Worm (Caenorhabditis elegans) whole organism, young adult: ENCODE measurements around the gene fbxc-47.
A peak's percentile ranks its signal among the peaks of the same experiment; 100 is the strongest.

Experiments
- B0035.1 ChIP-seq: sonication (generic microtip); optimal IDR thresholded peaks from 2 replicates; lab custom pipeline; 2016; ENCODE audit warnings: missing genetic modification characterization, mild to moderate bottlenecking, missing compliant biosample characterization, missing genotype, missing genetic modification reagents
- C17E4.6 ChIP-seq: fragments of 200-800 bp; sonication (Bioruptor generic); IDR thresholded peaks from 2 replicates; pipeline ENCODE4 v1.3.6; 2022; ENCODE audit warnings: missing genetic modification reagents, missing genetic modification characterization, missing compliant biosample characterization
- D2030.7 ChIP-seq: fragments of 200-800 bp; sonication (Bioruptor generic); IDR thresholded peaks from 2 replicates; pipeline ENCODE4 v1.3.6; 2022; ENCODE audit warnings: missing genetic modification reagents, missing genetic modification characterization, missing compliant biosample characterization
- F22D6.2 ChIP-seq: sonication (generic microtip); optimal IDR thresholded peaks from 2 replicates; lab custom pipeline; 2016; ENCODE audit warnings: mild to moderate bottlenecking, missing genetic modification characterization, missing compliant biosample characterization
- F52B5.7 ChIP-seq: sonication (generic microtip); optimal IDR thresholded peaks from 2 replicates; lab custom pipeline; 2016; ENCODE audit warnings: mild to moderate bottlenecking, missing genetic modification characterization, missing compliant biosample characterization
- F55B11.4 ChIP-seq: sonication (generic microtip); optimal IDR thresholded peaks from 2 replicates; lab custom pipeline; 2016; ENCODE audit warnings: missing compliant biosample characterization, missing genetic modification characterization, borderline replicate concordance; ENCODE audit not compliant: insufficient read depth
- F57C9.4 ChIP-seq: sonication (generic microtip); optimal IDR thresholded peaks from 2 replicates; lab custom pipeline; 2017; ENCODE audit warnings: mild to moderate bottlenecking, missing genetic modification characterization, missing compliant biosample characterization
- K12H6.12 ChIP-seq: fragments of 200-800 bp; sonication (Bioruptor generic); optimal IDR thresholded peaks from 2 replicates; lab custom pipeline; 2018; ENCODE audit warnings: mild to moderate bottlenecking, missing genetic modification characterization, missing compliant biosample characterization
- Y95B8A.8 ChIP-seq: fragments of 200-800 bp; sonication (Bioruptor generic); IDR thresholded peaks from 2 replicates; pipeline ENCODE4 v1.3.6; 2022; ENCODE audit warnings: missing genetic modification reagents, missing genetic modification characterization, missing compliant biosample characterization
- akir-1 ChIP-seq: fragments of 200-800 bp; sonication (Bioruptor generic); optimal IDR thresholded peaks from 2 replicates; lab custom pipeline; 2018; ENCODE audit warnings: mild to moderate bottlenecking, missing genetic modification characterization, moderate library complexity, missing compliant biosample characterization
- bed-2 ChIP-seq: fragments of 200-800 bp; sonication (Bioruptor generic); IDR thresholded peaks from 2 replicates; pipeline ENCODE4 v1.3.6; 2022; ENCODE audit warnings: missing genetic modification reagents, missing genetic modification characterization, missing compliant biosample characterization
- cebp-2 ChIP-seq: fragments of 200-800 bp; sonication (Bioruptor generic); IDR thresholded peaks from 2 replicates; pipeline ENCODE4 v1.3.6; 2022; ENCODE audit warnings: missing genetic modification characterization, missing compliant biosample characterization
- ceh-27 ChIP-seq: fragments of 200-800 bp; sonication (Bioruptor generic); optimal IDR thresholded peaks from 2 replicates; lab custom pipeline; 2018; ENCODE audit warnings: mild to moderate bottlenecking, missing genetic modification characterization, moderate library complexity, missing compliant biosample characterization
- ceh-58 ChIP-seq: fragments of 200-800 bp; sonication (Bioruptor generic); IDR thresholded peaks from 2 replicates; pipeline ENCODE4 v1.3.6; 2022; ENCODE audit warnings: missing genetic modification characterization, missing compliant biosample characterization
- die-1 ChIP-seq: sonication (generic microtip); optimal IDR thresholded peaks from 2 replicates; lab custom pipeline; 2016; ENCODE audit warnings: missing genotype, mild to moderate bottlenecking, missing genetic modification characterization, missing compliant biosample characterization
- dox-1 ChIP-seq: fragments of 200-800 bp; sonication (Bioruptor generic); IDR thresholded peaks from 2 replicates; pipeline ENCODE4 v1.3.6; 2022; ENCODE audit warnings: missing genetic modification reagents, missing genetic modification characterization, missing compliant biosample characterization
- efl-1 ChIP-seq: fragments of 150-350 bp; optimal IDR thresholded peaks from 2 replicates; lab custom pipeline; 2014; ENCODE audit warnings: missing biosample characterization, missing genetic modification reagents, missing genetic modification characterization
- egl-18 ChIP-seq: fragments of 200-800 bp; sonication (Bioruptor generic); IDR thresholded peaks from 2 replicates; pipeline ENCODE4 v1.3.6; 2022; ENCODE audit warnings: missing genetic modification reagents, missing genetic modification characterization, missing compliant biosample characterization
- hlh-26 ChIP-seq: fragments of 200-800 bp; sonication (Bioruptor generic); conservative IDR thresholded peaks from 2 replicates; pipeline ENCODE4 v1.3.6; 2022; ENCODE audit warnings: missing genetic modification reagents, missing genetic modification characterization, missing compliant biosample characterization
- hmg-20 ChIP-seq: fragments of 200-800 bp; sonication (Bioruptor generic); IDR thresholded peaks from 2 replicates; pipeline ENCODE4 v1.3.6; 2022; ENCODE audit warnings: missing genetic modification reagents, missing genetic modification characterization, missing compliant biosample characterization
- hrde-1 ChIP-seq: sonication (generic microtip); optimal IDR thresholded peaks from 2 replicates; lab custom pipeline; 2016; ENCODE audit warnings: missing genetic modification characterization, mild to moderate bottlenecking, missing compliant biosample characterization, moderate library complexity, missing genotype, missing genetic modification reagents, borderline replicate concordance
- lag-1 ChIP-seq: fragments of 200-800 bp; sonication (Bioruptor generic); IDR thresholded peaks from 2 replicates; pipeline ENCODE4 v1.3.6; 2022; ENCODE audit warnings: missing genetic modification reagents, missing genetic modification characterization, missing compliant biosample characterization
- let-526 ChIP-seq: fragments of 200-800 bp; sonication (Bioruptor generic); IDR thresholded peaks from 2 replicates; pipeline ENCODE4 v1.3.6; 2022; ENCODE audit warnings: missing genetic modification reagents, missing genetic modification characterization, missing compliant biosample characterization
- lsl-1 ChIP-seq: fragments of 200-800 bp; sonication (Bioruptor generic); optimal IDR thresholded peaks from 2 replicates; lab custom pipeline; 2018; ENCODE audit warnings: mild to moderate bottlenecking, missing genetic modification characterization, moderate library complexity, missing compliant biosample characterization
- lsy-27 ChIP-seq: sonication (generic microtip); optimal IDR thresholded peaks from 2 replicates; lab custom pipeline; 2017; ENCODE audit warnings: missing genetic modification characterization, mild to moderate bottlenecking, missing compliant biosample characterization, antibody characterized with exemption, missing genotype, borderline replicate concordance; ENCODE audit not compliant: insufficient read depth
- madf-6 ChIP-seq: fragments of 200-800 bp; sonication (Bioruptor generic); IDR thresholded peaks from 2 replicates; pipeline ENCODE4 v1.3.6; 2022; ENCODE audit warnings: missing genetic modification reagents, missing genetic modification characterization, missing compliant biosample characterization
- mel-28 ChIP-seq: sonication (generic microtip); optimal IDR thresholded peaks from 2 replicates; lab custom pipeline; 2016; ENCODE audit warnings: borderline replicate concordance, mild to moderate bottlenecking, missing genetic modification characterization, missing compliant biosample characterization
- mes-4 ChIP-seq: sonication (generic microtip); optimal IDR thresholded peaks from 2 replicates; lab custom pipeline; 2016; ENCODE audit warnings: missing genotype, missing genetic modification characterization, missing compliant biosample characterization
- nhr-179 ChIP-seq: sonication (generic microtip); optimal IDR thresholded peaks from 2 replicates; lab custom pipeline; 2016; ENCODE audit warnings: mild to moderate bottlenecking, missing genetic modification characterization, missing compliant biosample characterization
- nhr-90 ChIP-seq: sonication (generic microtip); optimal IDR thresholded peaks from 2 replicates; lab custom pipeline; 2016; ENCODE audit warnings: missing genotype, mild to moderate bottlenecking, missing genetic modification characterization, missing compliant biosample characterization
- rcor-1 ChIP-seq: fragments of 200-800 bp; sonication (Bioruptor generic); IDR thresholded peaks from 2 replicates; pipeline ENCODE4 v1.3.6; 2022; ENCODE audit warnings: missing genetic modification reagents, missing genetic modification characterization, missing compliant biosample characterization
- snpc-1.3 ChIP-seq: sonication (generic microtip); optimal IDR thresholded peaks from 2 replicates; lab custom pipeline; 2017; ENCODE audit warnings: missing genetic modification characterization, mild to moderate bottlenecking, missing compliant biosample characterization, antibody characterized with exemption, moderate library complexity, missing genotype, missing genetic modification reagents; ENCODE audit not compliant: insufficient read depth
- somi-1 ChIP-seq: fragments of 200-800 bp; sonication (Bioruptor generic); optimal IDR thresholded peaks from 2 replicates; lab custom pipeline; 2018; ENCODE audit warnings: mild to moderate bottlenecking, missing genetic modification characterization, missing compliant biosample characterization
- tbp1 ChIP-seq: fragments of 200-800 bp; sonication (Bioruptor generic); optimal IDR thresholded peaks from 2 replicates; lab custom pipeline; 2018; ENCODE audit warnings: mild to moderate bottlenecking, missing genetic modification characterization, missing compliant biosample characterization
- xnd-1 ChIP-seq: sonication (generic microtip); optimal IDR thresholded peaks from 2 replicates; lab custom pipeline; 2016; ENCODE audit warnings: missing genotype, missing genetic modification reagents, missing genetic modification characterization, missing compliant biosample characterization
- ztf-18 ChIP-seq: sonication (generic microtip); optimal IDR thresholded peaks from 2 replicates; lab custom pipeline; 2016; ENCODE audit warnings: missing genotype, mild to moderate bottlenecking, missing genetic modification characterization, missing compliant biosample characterization
- ztf-25 ChIP-seq: fragments of 200-800 bp; sonication (Bioruptor generic); IDR thresholded peaks from 2 replicates; pipeline ENCODE4 v1.3.6; 2022; ENCODE audit warnings: missing genetic modification reagents, missing genetic modification characterization, missing compliant biosample characterization

Gene fbxc-47

DNA sequence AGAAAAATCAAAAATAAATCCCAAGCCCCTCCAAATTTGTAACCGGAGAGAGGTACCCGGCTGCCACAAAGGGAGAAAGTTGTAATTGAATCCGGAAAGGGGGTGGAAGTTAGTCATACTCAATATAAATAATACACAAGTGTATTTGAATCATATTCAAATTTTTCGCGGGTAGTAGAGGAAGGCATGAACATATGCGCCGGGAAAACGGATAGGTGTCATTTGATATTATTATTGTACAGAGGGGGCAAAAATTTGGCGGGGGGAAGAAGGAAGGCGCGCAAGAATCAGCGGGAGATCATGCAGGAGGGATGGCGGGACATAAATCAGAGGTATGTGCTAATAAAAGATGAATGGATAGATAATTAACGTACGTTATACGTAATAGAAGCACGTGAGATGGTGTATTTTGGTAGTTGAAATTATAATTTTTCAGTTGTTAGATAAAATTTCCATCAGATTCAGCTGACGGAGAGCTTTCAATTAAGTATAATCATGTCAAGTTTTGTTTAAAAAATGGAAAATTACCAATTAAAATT, 21.3 kb downstream of the fbxc-47 start, which contains the start of gene F28F9.3:
F28F9.3 (plus strand) TSS at position 301 of the 539 bp plus-strand sequence.
- TF ChIP-seq D2030.7 (no peak), lag-1 (GFP tag; lab: Robert Waterston, UW) (no peak), F52B5.7 (tag; lab: Kevin White, UChicago) (no peak), efl-1 (GFP tag; lab: Kevin White, UChicago) (peak; percentile 53)

ce11 chrIV:3827724-3828123, 22.4 kb downstream of the fbxc-47 start:
- no peak for TF ChIP-seq Y95B8A.8 (GFP tag; lab: Robert Waterston, UW)
- TF ChIP-seq somi-1 (GFP tag; lab: Kevin White, UChicago) = no peak
- TF ChIP-seq die-1 (tag; lab: Kevin White, UChicago) = no peak
- TF ChIP-seq F55B11.4 (tag; lab: Kevin White, UChicago) = no peak
- no peak for TF ChIP-seq ztf-25 (GFP tag; lab: Robert Waterston, UW)
- no peak for TF ChIP-seq madf-6
- no peak for TF ChIP-seq lsy-27 (tag; lab: Kevin White, UChicago)
- no peak for TF ChIP-seq mel-28 (tag; lab: Kevin White, UChicago)
- TF ChIP-seq tbp1 (GFP tag; lab: Kevin White, UChicago) = no peak
- no peak for TF ChIP-seq ztf-18
- TF ChIP-seq F22D6.2 (tag; lab: Kevin White, UChicago) = no peak
- TF ChIP-seq hrde-1 (tag; lab: Kevin White, UChicago) = no peak
- no peak for TF ChIP-seq rcor-1 (GFP tag; lab: Robert Waterston, UW)

ce11 chrIV:3832040-3832439, 26.7 kb downstream of the fbxc-47 start:
- TF ChIP-seq hlh-26 (GFP tag; lab: Robert Waterston, UW) (no peak), nhr-90 (tag; lab: Kevin White, UChicago) (no peak), ceh-27 (GFP tag; lab: Kevin White, UChicago) (no peak), bed-2 (GFP tag; lab: Robert Waterston, UW) (no peak), snpc-1.3 (tag; lab: Kevin White, UChicago) (no peak), rcor-1 (GFP tag; lab: Robert Waterston, UW) (no peak), B0035.1 (no peak), akir-1 (GFP tag; lab: Kevin White, UChicago) (no peak), lsl-1 (GFP tag; lab: Kevin White, UChicago) (no peak), mes-4 (tag; lab: Kevin White, UChicago) (no peak), C17E4.6 (GFP tag; lab: Robert Waterston, UW) (no peak), K12H6.12 (tag; lab: Kevin White, UChicago) (no peak)

DNA sequence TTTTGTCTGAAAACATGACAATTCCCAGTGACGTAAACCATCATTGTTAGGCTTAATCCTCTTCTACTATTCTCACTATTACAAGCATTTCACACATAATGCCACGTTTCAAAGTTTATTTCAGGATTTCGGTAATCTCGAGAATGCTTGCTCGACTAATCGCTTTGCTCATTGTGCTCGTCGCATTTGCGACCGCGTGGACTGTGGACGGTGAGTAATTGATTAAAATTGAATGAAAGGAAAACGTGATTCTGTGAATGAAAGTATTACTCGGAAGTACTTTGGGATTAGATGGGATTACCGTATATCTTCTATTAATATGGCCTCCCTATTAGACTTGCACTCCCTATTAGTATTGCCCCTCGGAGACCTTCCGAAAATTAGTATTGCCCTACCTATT, 28.5 kb downstream of the fbxc-47 start:
- TF ChIP-seq cebp-2 (GFP tag; lab: Robert Waterston, UW) = no peak
- TF ChIP-seq madf-6 = no peak
- no peak for TF ChIP-seq F57C9.4
- TF ChIP-seq nhr-179 = no peak
- no peak for TF ChIP-seq lag-1 (GFP tag; lab: Robert Waterston, UW)
- no peak for TF ChIP-seq let-526
- TF ChIP-seq dox-1 (GFP tag; lab: Robert Waterston, UW) = no peak
- no peak for TF ChIP-seq xnd-1 (tag; lab: Kevin White, UChicago)
- no peak for TF ChIP-seq mes-4 (tag; lab: Kevin White, UChicago)
- no peak for TF ChIP-seq hmg-20 (GFP tag; lab: Robert Waterston, UW)
- TF ChIP-seq ceh-58 = no peak
- TF ChIP-seq D2030.7 = no peak
- TF ChIP-seq egl-18 (GFP tag; lab: Robert Waterston, UW) = no peak
- TF ChIP-seq ceh-27 (GFP tag; lab: Kevin White, UChicago) = no peak
- no peak for TF ChIP-seq F55B11.4 (tag; lab: Kevin White, UChicago)
